Comparison of ENCODE assay signal across 4 worm cellular contexts in genomic region chrIV:4446884-4447283, ce11.
A peak's percentile ranks its signal among the peaks of the same experiment; 100 is the strongest.
TF ChIP-seq lines count a peak whose summit lies in the region.

No protein-coding gene starts in this region.

TF ChIP-seq in whole organism, L2 larva, 48 proteins besides CTCF, POLR2A, EP300 and RAD21 (continues in another document):
- TF ChIP-seq R02D3.7 (tag; optimal IDR thresholded peaks at IDR 0.05; lab: Kevin White, UChicago): no peak
- peak; percentile 73 for TF ChIP-seq nhr-129 (tag; optimal IDR thresholded peaks at IDR 0.05; lab: Kevin White, UChicago)
- no peak for TF ChIP-seq nhr-11 (tag; optimal IDR thresholded peaks at IDR 0.05; lab: Kevin White, UChicago)
- no peak for TF ChIP-seq unc-39 (tag; optimal IDR thresholded peaks at IDR 0.05; lab: Kevin White, UChicago)
- TF ChIP-seq lin-13 (GFP tag; optimal IDR thresholded peaks at IDR 0.05; lab: Kevin White, UChicago): peak; percentile 53
- TF ChIP-seq ZK546.5 (tag; optimal IDR thresholded peaks at IDR 0.05; lab: Kevin White, UChicago): peak; percentile 39
- TF ChIP-seq elt-3 (tag; optimal IDR thresholded peaks at IDR 0.05; lab: Kevin White, UChicago): no peak
- no peak for TF ChIP-seq nhr-10 (tag; optimal IDR thresholded peaks at IDR 0.05; lab: Kevin White, UChicago)
- TF ChIP-seq alr-1 (tag; optimal IDR thresholded peaks at IDR 0.05; lab: Kevin White, UChicago): no peak
- peak; percentile 25 to 81 for TF ChIP-seq lsy-2 (tag; optimal IDR thresholded peaks at IDR 0.05; lab: Kevin White, UChicago)
- TF ChIP-seq nhr-6 (tag; optimal IDR thresholded peaks at IDR 0.05; lab: Kevin White, UChicago): no peak
- peak; percentile 22 for TF ChIP-seq gmeb-1 (tag; optimal IDR thresholded peaks at IDR 0.05; lab: Kevin White, UChicago)
- TF ChIP-seq aly-2 (tag; optimal IDR thresholded peaks at IDR 0.05; lab: Kevin White, UChicago): no peak
- TF ChIP-seq lin-39 (tag; optimal IDR thresholded peaks at IDR 0.05; lab: Kevin White, UChicago): no peak
- no peak for TF ChIP-seq ztf-11 (tag; optimal IDR thresholded peaks at IDR 0.05; lab: Kevin White, UChicago)
- TF ChIP-seq mdl-1 (tag; optimal IDR thresholded peaks at IDR 0.05; lab: Kevin White, UChicago): no peak
- peak; percentile 85 for TF ChIP-seq fos-1 (tag; optimal IDR thresholded peaks at IDR 0.05; lab: Kevin White, UChicago)
- no peak for TF ChIP-seq Y55F3AM.14 (GFP tag; optimal IDR thresholded peaks at IDR 0.05; lab: Kevin White, UChicago)
- TF ChIP-seq snpc-4 (tag; optimal IDR thresholded peaks at IDR 0.05; lab: Kevin White, UChicago): no peak
- TF ChIP-seq nhr-21 (tag; optimal IDR thresholded peaks at IDR 0.05; lab: Kevin White, UChicago): no peak
- no peak for TF ChIP-seq zag-1 (tag; optimal IDR thresholded peaks at IDR 0.05; lab: Kevin White, UChicago)
- TF ChIP-seq mab-5 (tag; optimal IDR thresholded peaks at IDR 0.05; lab: Kevin White, UChicago): no peak
- peak; percentile 44 for TF ChIP-seq ztf-4 (tag; optimal IDR thresholded peaks at IDR 0.05; lab: Kevin White, UChicago)
- peak; percentile 38 for TF ChIP-seq sma-3 (GFP tag; optimal IDR thresholded peaks at IDR 0.05; lab: Kevin White, UChicago)

TF ChIP-seq in whole organism, L4 larva, 104 proteins besides CTCF, POLR2A, EP300 and RAD21 (continues in another document):
- TF ChIP-seq php-3 (GFP tag; IDR thresholded peaks at IDR 0.05; lab: Robert Waterston, UW) (no peak), cey-2 (tag; optimal IDR thresholded peaks at IDR 0.05; lab: Kevin White, UChicago; ENCODE audit: borderline replicate concordance, insufficient read depth) (no peak), ceh-28 (tag; optimal IDR thresholded peaks at IDR 0.05; lab: Kevin White, UChicago) (peak; percentile 52), mep-1 (tag; optimal IDR thresholded peaks at IDR 0.05; lab: Kevin White, UChicago) (peak; percentile 46), nhr-41 (GFP tag; IDR thresholded peaks at IDR 0.05; lab: Robert Waterston, UW) (no peak), ZK546.5 (tag; optimal IDR thresholded peaks at IDR 0.05; lab: Kevin White, UChicago) (no peak), gei-8 (GFP tag; optimal IDR thresholded peaks at IDR 0.05; lab: Kevin White, UChicago) (no peak), hlh-30 (tag; optimal IDR thresholded peaks at IDR 0.05; lab: Kevin White, UChicago; ENCODE audit: insufficient read depth) (peak; percentile 63), ztf-11 (tag; optimal IDR thresholded peaks at IDR 0.05; lab: Kevin White, UChicago) (no peak), zag-1 (tag; optimal IDR thresholded peaks at IDR 0.05; lab: Kevin White, UChicago) (no peak), lin-13 (GFP tag; optimal IDR thresholded peaks at IDR 0.05; lab: Kevin White, UChicago) (no peak), sdz-12 (GFP tag; optimal IDR thresholded peaks at IDR 0.05; lab: Kevin White, UChicago) (no peak), lsy-2 (tag; optimal IDR thresholded peaks at IDR 0.05; lab: Kevin White, UChicago) (peak; percentile 69 to 84), skn-1 (tag; optimal IDR thresholded peaks at IDR 0.05; lab: Kevin White, UChicago) (no peak), nhr-11 (tag; optimal IDR thresholded peaks at IDR 0.05; lab: Kevin White, UChicago) (no peak), set-16 (GFP tag; IDR thresholded peaks at IDR 0.05; lab: Robert Waterston, UW) (no peak), nhr-102 (tag; optimal IDR thresholded peaks at IDR 0.05; lab: Kevin White, UChicago) (peak; percentile 21), Y105C5A.15 (GFP tag; IDR thresholded peaks at IDR 0.05; lab: Robert Waterston, UW) (no peak), D1046.2 (GFP tag; IDR thresholded peaks at IDR 0.05; lab: Robert Waterston, UW) (no peak), zip-11 (GFP tag; IDR thresholded peaks at IDR 0.05; lab: Robert Waterston, UW) (no peak), T20F7.1 (GFP tag; optimal IDR thresholded peaks at IDR 0.05; lab: Kevin White, UChicago) (peak; percentile 29), nhr-76 (tag; optimal IDR thresholded peaks at IDR 0.05; lab: Kevin White, UChicago) (no peak), unc-62 (GFP tag; optimal IDR thresholded peaks at IDR 0.05 in 1 of 2; lab: Kevin White, UChicago) (peak in 1 of 2 experiments; percentile 67), unc-62 (tag; optimal IDR thresholded peaks at IDR 0.05; lab: Kevin White, UChicago) (no peak)

TF ChIP-seq in whole organism, late embryonic, 69 proteins besides CTCF, POLR2A, EP300 and RAD21:
- TF ChIP-seq ceh-18 (tag; optimal IDR thresholded peaks at IDR 0.05; lab: Kevin White, UChicago) (no peak), ahr-1 (tag; optimal IDR thresholded peaks at IDR 0.05; lab: Kevin White, UChicago) (no peak), ceh-48 (tag; optimal IDR thresholded peaks at IDR 0.05; lab: Kevin White, UChicago) (peak; percentile 69), ama-1 (optimal IDR thresholded peaks at IDR 0.05; lab: Kevin White, UChicago) (peak; percentile 76), ceh-31 (tag; optimal IDR thresholded peaks at IDR 0.05; lab: Kevin White, UChicago) (no peak)

TF ChIP-seq in whole organism, mixed stage, embryonic, 35 proteins besides CTCF, POLR2A, EP300 and RAD21:
- peak; percentile 10 for TF ChIP-seq hlh-1 (tag; optimal IDR thresholded peaks at IDR 0.05; lab: Kevin White, UChicago)
- no peak for TF ChIP-seq drap-1 (GFP tag; optimal IDR thresholded peaks at IDR 0.05; lab: Kevin White, UChicago)
- peak; percentile 3 for TF ChIP-seq unc-120 (tag; optimal IDR thresholded peaks at IDR 0.05; lab: Kevin White, UChicago; ENCODE audit: poor library complexity, severe bottlenecking)
- TF ChIP-seq mab-5 (tag; optimal IDR thresholded peaks at IDR 0.05; lab: Kevin White, UChicago): no peak
- no peak for TF ChIP-seq ceh-43 (GFP tag; optimal IDR thresholded peaks at IDR 0.05; lab: Kevin White, UChicago)
- peak; percentile 40 for TF ChIP-seq ces-1 (GFP tag; optimal IDR thresholded peaks at IDR 0.05; lab: Kevin White, UChicago)
- no peak for TF ChIP-seq ham-2 (GFP tag; optimal IDR thresholded peaks at IDR 0.05; lab: Kevin White, UChicago)
- no peak for TF ChIP-seq nhr-2 (tag; optimal IDR thresholded peaks at IDR 0.05; lab: Kevin White, UChicago)
- peak; percentile 6 for TF ChIP-seq lsy-2 (tag; optimal IDR thresholded peaks at IDR 0.05; lab: Kevin White, UChicago)
